Fruit fly (Drosophila melanogaster) whole organism, prepupa: Measurements from ENCODE around the gene stc.
A peak's percentile ranks its signal among the peaks of the same experiment; 100 is the strongest.

Experiments used
- Blimp-1 ChIP-seq: fragments of 200-800 bp; sonication (Bioruptor generic); optimal IDR thresholded peaks from 3 replicates; lab custom pipeline; 2017; ENCODE audit warnings: missing biosample characterization, missing genetic modification characterization, mild to moderate bottlenecking, moderate library complexity, missing genetic modification reagents
- CG11762 ChIP-seq: fragments of 200-800 bp; sonication (Bioruptor generic); optimal IDR thresholded peaks from 3 replicates; lab custom pipeline; 2016; ENCODE audit warnings: missing biosample characterization, missing genetic modification characterization; ENCODE audit not compliant: insufficient read depth
- CG6276 ChIP-seq: fragments of 200-800 bp; sonication (Bioruptor generic); optimal IDR thresholded peaks from 2 replicates; lab custom pipeline; 2017; ENCODE audit warnings: missing biosample characterization, mild to moderate bottlenecking, missing genetic modification characterization
- CG6808 ChIP-seq: fragments of 200-800 bp; sonication (Bioruptor generic); optimal IDR thresholded peaks from 3 replicates; lab custom pipeline; 2017; ENCODE audit warnings: missing biosample characterization, missing genetic modification characterization, mild to moderate bottlenecking, moderate library complexity, missing genetic modification reagents
- CG7368 ChIP-seq: fragments of 200-800 bp; sonication (Bioruptor generic); optimal IDR thresholded peaks from 3 replicates; lab custom pipeline; 2016; ENCODE audit warnings: missing biosample characterization, missing genetic modification characterization
- Eip78C ChIP-seq: fragments of 200-800 bp; sonication (Bioruptor generic); peaks from one replicate; lab custom pipeline; 2016; ENCODE audit warnings: missing biosample characterization, missing genetic modification characterization
- Ets96B ChIP-seq: fragments of 200-800 bp; optimal IDR thresholded peaks from 2 replicates; lab custom pipeline; 2019; ENCODE audit warnings: missing biosample characterization, mild to moderate bottlenecking, missing genetic modification characterization, moderate library complexity
- Sox102F ChIP-seq: fragments of 200-800 bp; sonication (Bioruptor generic); optimal IDR thresholded peaks from 2 replicates; lab custom pipeline; 2016; ENCODE audit warnings: missing biosample characterization, mild to moderate bottlenecking, missing genetic modification characterization
- Sox15 ChIP-seq: fragments of 200-800 bp; sonication (Bioruptor generic); optimal IDR thresholded peaks from 3 replicates; lab custom pipeline; 2016; ENCODE audit warnings: missing biosample characterization, missing genetic modification characterization
- net ChIP-seq: fragments of 200-800 bp; sonication (Bioruptor generic); optimal IDR thresholded peaks from 3 replicates; lab custom pipeline; 2016; ENCODE audit warnings: missing biosample characterization, missing genetic modification characterization
- vri ChIP-seq: fragments of 200-800 bp; sonication (Bioruptor generic); optimal IDR thresholded peaks from 3 replicates; lab custom pipeline; 2016; ENCODE audit warnings: missing biosample characterization, mild to moderate bottlenecking, missing genetic modification characterization

DNA sequence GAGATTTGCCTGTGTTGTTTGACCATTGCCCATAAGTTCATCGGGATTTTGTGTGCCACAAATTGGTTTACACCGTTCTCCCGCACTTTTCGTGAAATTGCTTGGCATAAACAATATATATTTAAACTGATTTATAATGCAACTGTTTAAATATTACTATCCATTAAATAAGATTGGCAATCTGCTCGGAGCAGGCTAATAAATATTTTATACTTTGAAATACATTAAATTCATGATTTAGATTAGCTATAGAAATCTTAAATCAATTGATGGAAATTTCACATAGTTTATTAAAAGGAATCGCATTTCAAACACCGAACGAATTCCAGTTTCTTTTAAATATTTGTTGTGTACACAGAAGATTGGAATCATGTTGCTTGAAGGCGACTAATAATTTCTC, 47.1 kb upstream of the stc start:
- TF ChIP-seq CG7368 (GFP tag; lab: Kevin White, UChicago) (no peak), Blimp-1 (no peak), CG6276 (GFP tag; lab: Kevin White, UChicago) (no peak), Sox15 (GFP tag; lab: Kevin White, UChicago) (no peak), net (GFP tag; lab: Kevin White, UChicago) (no peak), vri (GFP tag; lab: Kevin White, UChicago) (no peak), Eip78C (peak; percentile 24), CG11762 (no peak), Sox102F (GFP tag; lab: Kevin White, UChicago) (no peak), CG6808 (GFP tag; lab: Kevin White, UChicago) (no peak), Ets96B (tag; lab: Kevin White, UChicago) (no peak)
